Worm (Caenorhabditis elegans) whole organism, mixed stage, embryonic: ENCODE results near the gene F49E8.6.

Experiments
- M03D4.4 ChIP-seq: sonication (generic microtip); optimal IDR thresholded peaks from 2 replicates; lab custom pipeline; 2017; ENCODE audit warnings: mild to moderate bottlenecking, missing genetic modification characterization, missing compliant biosample characterization
- bed-3 ChIP-seq: fragments of 200-800 bp; sonication (Bioruptor generic); optimal IDR thresholded peaks from 3 replicates; lab custom pipeline; 2018; ENCODE audit warnings: mild to moderate bottlenecking, missing genetic modification characterization, moderate library complexity, missing compliant biosample characterization
- blmp-1 ChIP-seq: fragments of 150-350 bp; optimal IDR thresholded peaks from 2 replicates; lab custom pipeline; 2014; ENCODE audit warnings: missing biosample characterization, missing genetic modification characterization
- ceh-39 ChIP-seq: fragments of 150-350 bp; optimal IDR thresholded peaks from 2 replicates; lab custom pipeline; 2014; ENCODE audit warnings: missing biosample characterization, missing genetic modification characterization
- ceh-43 ChIP-seq: fragments of 200-800 bp; sonication (Bioruptor generic); optimal IDR thresholded peaks from 2 replicates; lab custom pipeline; 2018; ENCODE audit warnings: mild to moderate bottlenecking, missing genetic modification characterization, moderate library complexity, missing compliant biosample characterization
- ces-1 ChIP-seq: fragments of 150-350 bp; optimal IDR thresholded peaks from 2 replicates; lab custom pipeline; 2014; ENCODE audit warnings: missing biosample characterization, missing genetic modification reagents, missing genetic modification characterization
- cnd-1 ChIP-seq: fragments of 200-800 bp; sonication (Bioruptor generic); optimal IDR thresholded peaks from 2 replicates; lab custom pipeline; 2018; ENCODE audit warnings: mild to moderate bottlenecking, missing genetic modification characterization, missing compliant biosample characterization
- drap-1 ChIP-seq: fragments of 200-800 bp; sonication (Bioruptor generic); optimal IDR thresholded peaks from 3 replicates; lab custom pipeline; 2018; ENCODE audit warnings: mild to moderate bottlenecking, missing genetic modification characterization, missing compliant biosample characterization
- elt-1 ChIP-seq: sonication (generic microtip); optimal IDR thresholded peaks from 2 replicates; lab custom pipeline; 2017; ENCODE audit warnings: missing genetic modification characterization, mild to moderate bottlenecking, missing compliant biosample characterization, antibody characterized with exemption, moderate library complexity, borderline replicate concordance; ENCODE audit not compliant: insufficient read depth
- elt-3 ChIP-seq: fragments of 150-350 bp; optimal IDR thresholded peaks from 2 replicates; lab custom pipeline; 2014; ENCODE audit warnings: missing biosample characterization, missing genetic modification characterization
- flh-1 ChIP-seq: fragments of 200-800 bp; sonication (Bioruptor generic); optimal IDR thresholded peaks from 2 replicates; lab custom pipeline; 2018; ENCODE audit warnings: mild to moderate bottlenecking, missing genetic modification characterization, moderate library complexity, missing compliant biosample characterization
- ham-2 ChIP-seq: fragments of 200-800 bp; sonication (Bioruptor generic); optimal IDR thresholded peaks from 2 replicates; lab custom pipeline; 2018; ENCODE audit warnings: mild to moderate bottlenecking, missing genetic modification characterization, missing compliant biosample characterization
- hlh-1 ChIP-seq: fragments of 150-350 bp; optimal IDR thresholded peaks from 2 replicates; lab custom pipeline; 2014; ENCODE audit warnings: missing biosample characterization, missing genetic modification reagents, missing genetic modification characterization
- lin-13 ChIP-seq: fragments of 150-350 bp; optimal IDR thresholded peaks from 2 replicates; lab custom pipeline; 2014; ENCODE audit warnings: missing biosample characterization, missing genetic modification characterization
- lin-32 ChIP-seq: fragments of 200-800 bp; sonication (Bioruptor generic); optimal IDR thresholded peaks from 2 replicates; lab custom pipeline; 2018; ENCODE audit warnings: mild to moderate bottlenecking, missing genetic modification characterization, missing compliant biosample characterization
- lsy-2 ChIP-seq: fragments of 150-350 bp; optimal IDR thresholded peaks from 2 replicates; lab custom pipeline; 2014; ENCODE audit warnings: missing biosample characterization, missing genetic modification characterization
- mab-5 ChIP-seq: fragments of 150-350 bp; optimal IDR thresholded peaks from 2 replicates; lab custom pipeline; 2014; ENCODE audit warnings: missing biosample characterization, missing genetic modification characterization
- mep-1 ChIP-seq: fragments of 150-350 bp; optimal IDR thresholded peaks from 2 replicates; lab custom pipeline; 2017; ENCODE audit warnings: missing biosample characterization, missing genetic modification reagents, missing genetic modification characterization, inconsistent platforms
- mls-2 ChIP-seq: sonication (generic microtip); optimal IDR thresholded peaks from 2 replicates; lab custom pipeline; 2016; ENCODE audit warnings: mild to moderate bottlenecking, missing genetic modification characterization, moderate library complexity, missing compliant biosample characterization
- nhr-12 ChIP-seq: fragments of 150-350 bp; optimal IDR thresholded peaks from 2 replicates; lab custom pipeline; 2014; ENCODE audit warnings: missing biosample characterization, missing genetic modification characterization
- nhr-237 ChIP-seq: fragments of 150-350 bp; optimal IDR thresholded peaks from 2 replicates; lab custom pipeline; 2014; ENCODE audit warnings: missing biosample characterization, missing genetic modification characterization
- nhr-76 ChIP-seq: sonication (generic microtip); optimal IDR thresholded peaks from 2 replicates; lab custom pipeline; 2017; ENCODE audit warnings: missing biosample characterization, missing genetic modification characterization
- pha-4 ChIP-seq: fragments of 150-350 bp; optimal IDR thresholded peaks from 2 replicates; lab custom pipeline; 2018; ENCODE audit warnings: missing biosample characterization, missing genetic modification reagents, missing genetic modification characterization
- sem-2 ChIP-seq: fragments of 200-800 bp; sonication (Bioruptor generic); optimal IDR thresholded peaks from 2 replicates; lab custom pipeline; 2018; ENCODE audit warnings: mild to moderate bottlenecking, missing genetic modification characterization, missing compliant biosample characterization
- snpc-4 ChIP-seq: fragments of 150-350 bp; optimal IDR thresholded peaks from 2 replicates; lab custom pipeline; 2014; ENCODE audit warnings: missing biosample characterization, missing genetic modification characterization
- sptf-1 ChIP-seq: sonication (generic microtip); optimal IDR thresholded peaks from 2 replicates; lab custom pipeline; 2017; ENCODE audit warnings: mild to moderate bottlenecking, missing genetic modification characterization, moderate library complexity, missing compliant biosample characterization
- tbx-8 ChIP-seq: fragments of 200-800 bp; sonication (Bioruptor generic); optimal IDR thresholded peaks from 2 replicates; lab custom pipeline; 2018; ENCODE audit warnings: mild to moderate bottlenecking, missing genetic modification characterization, moderate library complexity, missing compliant biosample characterization
- unc-120 ChIP-seq: sonication (generic microtip); optimal IDR thresholded peaks from 2 replicates; lab custom pipeline; 2017; ENCODE audit warnings: missing genetic modification characterization, missing compliant biosample characterization; ENCODE audit not compliant: poor library complexity, severe bottlenecking
- unc-39 ChIP-seq: fragments of 150-350 bp; optimal IDR thresholded peaks from 2 replicates; lab custom pipeline; 2014; ENCODE audit warnings: missing biosample characterization, missing genetic modification characterization
- unc-62 ChIP-seq: fragments of 150-350 bp; optimal IDR thresholded peaks from 2 replicates; lab custom pipeline; 2014; ENCODE audit warnings: missing biosample characterization, missing genetic modification reagents, missing genetic modification characterization
- zip-8 ChIP-seq: fragments of 150-350 bp; optimal IDR thresholded peaks from 2 replicates; lab custom pipeline; 2014; ENCODE audit warnings: missing biosample characterization, missing genetic modification characterization
- ztf-11 ChIP-seq: fragments of 150-350 bp; optimal IDR thresholded peaks from 2 replicates; lab custom pipeline; 2014; ENCODE audit warnings: missing biosample characterization, missing genetic modification characterization

The F49E8.6 gene

ce11 chrIV:7554351-7554750 lies at the start of gene F49E8.6:
Gene F49E8.6, minus strand, starts transcription at chrIV:7554667.
- TF ChIP-seq elt-3 (no peak), ceh-43 (GFP tag; lab: Kevin White, UChicago) (no peak), bed-3 (GFP tag; lab: Kevin White, UChicago) (no peak), blmp-1 (tag; lab: Kevin White, UChicago) (no peak), lin-32 (no peak), snpc-4 (tag; lab: Kevin White, UChicago) (no peak), pha-4 (tag; lab: Kevin White, UChicago) (no peak), nhr-76 (tag; lab: Kevin White, UChicago) (no peak), zip-8 (no peak), lsy-2 (no peak), flh-1 (no peak), M03D4.4 (tag; lab: Kevin White, UChicago) (no peak), lin-13 (no peak), sptf-1 (tag; lab: Kevin White, UChicago) (no peak), drap-1 (GFP tag; lab: Kevin White, UChicago) (no peak), ham-2 (GFP tag; lab: Kevin White, UChicago) (no peak), ceh-39 (tag; lab: Kevin White, UChicago) (no peak)

DNA sequence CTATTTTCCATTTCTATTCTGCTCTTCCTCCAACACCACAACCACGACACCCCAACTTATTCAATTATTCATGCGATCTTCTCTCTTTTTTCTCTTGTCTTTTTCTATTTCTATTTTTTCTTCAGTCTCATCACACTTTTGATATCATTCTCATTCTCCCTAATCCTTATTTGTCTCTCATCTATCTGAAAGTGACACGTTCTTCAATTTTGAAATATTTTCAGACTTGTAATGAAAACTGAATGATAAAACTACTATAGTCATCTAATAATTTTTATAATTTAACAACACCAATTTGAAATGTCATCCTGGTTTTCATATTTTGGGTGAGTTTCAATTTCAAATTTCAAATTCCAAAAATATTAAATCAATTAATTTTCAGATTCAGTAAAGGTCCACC lies 34.2 kb upstream of the F49E8.6 start, which contains the start of gene cla-1:
TSS of gene cla-1 (plus strand) at position 301 of the 400 bp plus-strand sequence.
- TF ChIP-seq mab-5 (tag; lab: Kevin White, UChicago) (no peak), unc-62 (GFP tag; lab: Kevin White, UChicago) (no peak), cnd-1 (tag; lab: Kevin White, UChicago) (no peak), pha-4 (tag; lab: Kevin White, UChicago) (no peak), sem-2 (GFP tag; lab: Kevin White, UChicago) (no peak), unc-39 (tag; lab: Kevin White, UChicago) (no peak), ham-2 (GFP tag; lab: Kevin White, UChicago) (no peak), ces-1 (GFP tag; lab: Kevin White, UChicago) (peak; percentile 61)
- TF ChIP-seq, all 35 proteins: peak for 1

DNA sequence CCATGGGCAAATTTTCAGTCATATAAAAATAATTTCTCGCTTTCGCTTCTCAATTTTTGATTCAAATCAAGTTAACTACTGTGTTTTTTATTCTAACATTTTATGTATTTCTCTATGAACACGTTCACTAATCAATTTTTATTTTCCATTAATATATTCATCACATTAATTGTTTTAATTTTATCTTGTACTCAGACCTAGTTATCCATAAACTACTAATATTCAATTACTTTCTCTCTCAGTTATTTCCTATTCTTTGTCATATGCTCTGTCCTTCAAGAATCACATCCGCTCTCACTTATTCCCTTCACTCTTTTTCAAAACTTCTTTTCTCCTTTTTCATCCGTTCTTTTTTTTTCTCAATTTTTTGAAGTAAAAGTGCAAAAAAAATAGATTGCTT lies 32.5 kb upstream of the F49E8.6 start:
- TF ChIP-seq drap-1 (GFP tag; lab: Kevin White, UChicago) (no peak), ces-1 (GFP tag; lab: Kevin White, UChicago) (peak; percentile 62)

- TF ChIP-seq mls-2 (no peak), ces-1 (GFP tag; lab: Kevin White, UChicago) (peak; percentile 85)
These were observed 30.9 kb upstream of the F49E8.6 start for ce11 chrIV:7585273-7585882.

DNA sequence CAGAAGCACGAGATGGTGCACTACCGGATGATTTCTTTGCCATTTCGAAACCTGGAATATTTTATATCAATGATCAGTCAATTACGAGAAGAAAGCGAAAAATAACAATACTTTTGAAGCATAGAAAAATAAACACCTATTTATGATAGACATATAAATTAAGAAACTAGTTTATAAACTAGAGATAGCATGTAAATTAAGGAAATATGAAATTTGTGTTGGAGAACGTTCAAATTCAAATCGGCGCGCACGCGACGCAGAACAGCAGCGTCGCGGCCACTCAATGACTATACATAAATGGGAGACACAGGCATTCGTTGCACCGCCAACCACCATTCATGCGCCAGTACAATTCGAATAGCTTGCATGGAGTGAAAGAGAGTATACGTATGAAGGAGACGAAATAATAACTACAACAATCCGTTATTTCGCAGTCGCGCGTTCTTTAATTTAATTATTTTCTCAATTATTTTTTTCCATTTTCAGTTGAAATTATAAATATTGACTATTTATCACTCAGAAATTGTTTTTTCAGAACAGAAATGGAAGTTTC lies 25.7 kb upstream of the F49E8.6 start, which contains the start of the genes cec-5 and nol-10:
TSS of gene cec-5 (minus strand) at position 51 of the 553 bp plus-strand sequence.
TSS of gene nol-10 (plus strand) at position 536 of the 553 bp plus-strand sequence.
- TF ChIP-seq pha-4 (tag; lab: Kevin White, UChicago) (peak; percentile 92), elt-3 (no peak), unc-39 (tag; lab: Kevin White, UChicago) (no peak), M03D4.4 (tag; lab: Kevin White, UChicago) (peak; percentile 23), sem-2 (GFP tag; lab: Kevin White, UChicago) (no peak), unc-120 (tag; lab: Kevin White, UChicago) (peak; percentile 84), ceh-39 (tag; lab: Kevin White, UChicago) (peak; percentile 83), ceh-43 (GFP tag; lab: Kevin White, UChicago) (no peak), tbx-8 (no peak), snpc-4 (tag; lab: Kevin White, UChicago) (no peak), nhr-12 (tag; lab: Kevin White, UChicago) (peak; percentile 24), hlh-1 (tag; lab: Kevin White, UChicago) (peak; percentile 24), cnd-1 (tag; lab: Kevin White, UChicago) (no peak), elt-1 (no peak), mls-2 (peak; percentile 57), unc-62 (GFP tag; lab: Kevin White, UChicago) (peak; percentile 15), lin-13 (peak; percentile 57), ztf-11 (tag; lab: Kevin White, UChicago) (no peak), ces-1 (GFP tag; lab: Kevin White, UChicago) (peak; percentile 95), mep-1 (tag; lab: Kevin White, UChicago) (peak; percentile 87), lsy-2 (peak; percentile 58), drap-1 (GFP tag; lab: Kevin White, UChicago) (no peak), sptf-1 (tag; lab: Kevin White, UChicago) (peak; percentile 49), ham-2 (GFP tag; lab: Kevin White, UChicago) (peak; percentile 73), nhr-237 (tag; lab: Kevin White, UChicago) (peak; percentile 88)
